Fruit fly (Drosophila melanogaster) Kc167 (cell line): ENCODE data around the gene Cyp4ae1.

Experiments
- Myc ChIP-seq: fragments of >200 bp; optimal IDR thresholded peaks from 2 replicates; lab custom pipeline; 2017; ENCODE audit warnings: missing external identifiers
- Sin3A ChIP-seq: fragments of >200 bp; optimal IDR thresholded peaks from 2 replicates; lab custom pipeline; 2018; ENCODE audit warnings: missing external identifiers
- h ChIP-seq: fragments of >200 bp; optimal IDR thresholded peaks from 3 replicates; lab custom pipeline; 2018; ENCODE audit warnings: missing external identifiers
- insv ChIP-seq: fragments of >200 bp; optimal IDR thresholded peaks from 3 replicates; lab custom pipeline; 2018; ENCODE audit warnings: missing external identifiers
- psq ChIP-seq: fragments of >200 bp; optimal IDR thresholded peaks from 2 replicates; lab custom pipeline; 2017; ENCODE audit warnings: missing external identifiers
- ttk ChIP-seq: sonication (Bioruptor generic); optimal IDR thresholded peaks from 2 replicates; lab custom pipeline; 2017; ENCODE audit warnings: missing external identifiers

Gene Cyp4ae1

dm6 chrX:2178802-2179201 lies at the start of gene Cyp4ae1:
Gene Cyp4ae1, plus strand, starts transcription at chrX:2179007.
- TF ChIP-seq Sin3A (lab: Kevin White, UChicago) = no peak
- TF ChIP-seq psq (lab: Kevin White, UChicago) = no peak
- no peak for TF ChIP-seq h
- TF ChIP-seq ttk (lab: Kevin White, UChicago) = no peak

DNA sequence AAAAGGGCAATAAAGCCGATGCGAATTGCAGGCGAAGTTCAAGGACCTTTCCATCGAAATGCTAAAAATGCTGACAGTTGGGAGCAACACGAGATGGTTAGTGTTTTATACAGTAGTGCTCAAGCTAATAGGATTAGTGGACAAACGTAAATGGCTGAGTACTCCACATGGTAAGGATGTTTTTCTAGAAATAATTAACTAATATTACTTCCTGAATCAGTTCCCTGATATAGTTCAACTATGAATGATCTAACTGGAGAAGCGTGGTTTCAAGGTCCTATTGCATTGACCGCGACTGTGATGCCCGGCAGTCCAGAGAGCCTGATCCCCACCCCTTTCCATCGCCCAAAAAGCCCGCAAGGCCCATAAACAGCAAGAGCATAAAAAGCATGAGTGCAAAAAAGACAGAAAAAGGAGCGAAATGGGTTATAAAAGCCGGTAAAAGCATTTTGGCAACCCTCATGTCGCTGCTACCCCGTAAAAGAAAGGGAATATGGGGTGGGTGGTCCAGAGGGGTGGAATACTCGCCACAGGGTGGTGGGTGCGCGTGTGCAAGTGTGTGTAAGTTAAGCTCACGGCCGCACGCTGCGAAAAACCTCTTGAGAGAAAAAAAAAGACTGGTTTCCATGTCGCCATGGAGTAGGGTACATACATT lies 44.5 kb upstream of the Cyp4ae1 start:
- TF ChIP-seq psq (lab: Kevin White, UChicago) (no peak), insv (lab: Kevin White, UChicago) (no peak), Myc (lab: Kevin White, UChicago) (no peak), Sin3A (lab: Kevin White, UChicago) (no peak), ttk (lab: Kevin White, UChicago) (no peak), h (no peak)

DNA sequence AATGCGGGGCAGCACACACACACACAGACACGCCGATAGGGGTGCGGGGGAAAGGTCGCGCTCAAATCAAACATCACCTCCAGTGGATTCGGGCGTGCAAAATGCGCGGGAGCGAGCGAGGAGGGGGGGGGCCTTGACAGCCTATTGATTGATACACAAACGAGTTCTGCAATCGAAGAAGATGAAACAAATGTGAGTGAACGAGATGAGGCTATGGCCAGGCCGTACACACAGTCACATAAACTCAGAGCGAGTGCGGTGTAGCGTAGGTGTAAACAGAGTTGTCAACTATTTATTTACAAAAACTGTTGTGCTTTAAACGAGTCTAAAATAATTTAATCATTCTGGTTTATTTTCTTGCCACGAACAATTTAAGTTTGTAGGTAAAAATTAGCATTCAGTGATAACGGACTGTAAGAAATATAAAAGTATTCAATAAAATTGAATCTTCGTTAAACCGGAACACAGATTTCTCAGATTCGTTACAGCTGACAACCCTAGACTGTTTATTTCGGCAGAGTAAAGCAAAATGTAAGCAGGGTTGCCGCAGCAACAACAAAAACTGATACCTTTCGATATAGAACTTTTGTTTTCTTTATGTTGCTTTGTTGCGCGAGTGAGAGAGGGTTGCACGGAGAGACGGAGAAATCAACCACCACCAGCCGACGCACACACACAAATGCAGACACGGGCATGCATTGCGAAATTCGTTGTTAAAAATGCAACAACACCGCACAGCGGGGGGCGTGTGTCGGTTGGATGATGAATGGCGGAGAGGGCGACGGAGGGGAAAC lies 43.6 kb upstream of the Cyp4ae1 start:
- TF ChIP-seq ttk (lab: Kevin White, UChicago) = peak; percentile 81
- TF ChIP-seq Sin3A (lab: Kevin White, UChicago) = no peak

dm6 chrX:2135868-2136787 lies 42.7 kb upstream of the Cyp4ae1 start:
- no peak for TF ChIP-seq Myc (lab: Kevin White, UChicago)
- no peak for TF ChIP-seq Sin3A (lab: Kevin White, UChicago)
- TF ChIP-seq insv (lab: Kevin White, UChicago) = no peak
- TF ChIP-seq ttk (lab: Kevin White, UChicago) = no peak
- no peak for TF ChIP-seq h
- TF ChIP-seq psq (lab: Kevin White, UChicago) = no peak

- TF ChIP-seq ttk (lab: Kevin White, UChicago) = no peak
- no peak for TF ChIP-seq h
- no peak for TF ChIP-seq psq (lab: Kevin White, UChicago)
- no peak for TF ChIP-seq insv (lab: Kevin White, UChicago)
- TF ChIP-seq Sin3A (lab: Kevin White, UChicago) = no peak
- no peak for TF ChIP-seq Myc (lab: Kevin White, UChicago)
Observed at dm6 chrX:2136831-2137452, 41.9 kb upstream of the Cyp4ae1 start.

DNA sequence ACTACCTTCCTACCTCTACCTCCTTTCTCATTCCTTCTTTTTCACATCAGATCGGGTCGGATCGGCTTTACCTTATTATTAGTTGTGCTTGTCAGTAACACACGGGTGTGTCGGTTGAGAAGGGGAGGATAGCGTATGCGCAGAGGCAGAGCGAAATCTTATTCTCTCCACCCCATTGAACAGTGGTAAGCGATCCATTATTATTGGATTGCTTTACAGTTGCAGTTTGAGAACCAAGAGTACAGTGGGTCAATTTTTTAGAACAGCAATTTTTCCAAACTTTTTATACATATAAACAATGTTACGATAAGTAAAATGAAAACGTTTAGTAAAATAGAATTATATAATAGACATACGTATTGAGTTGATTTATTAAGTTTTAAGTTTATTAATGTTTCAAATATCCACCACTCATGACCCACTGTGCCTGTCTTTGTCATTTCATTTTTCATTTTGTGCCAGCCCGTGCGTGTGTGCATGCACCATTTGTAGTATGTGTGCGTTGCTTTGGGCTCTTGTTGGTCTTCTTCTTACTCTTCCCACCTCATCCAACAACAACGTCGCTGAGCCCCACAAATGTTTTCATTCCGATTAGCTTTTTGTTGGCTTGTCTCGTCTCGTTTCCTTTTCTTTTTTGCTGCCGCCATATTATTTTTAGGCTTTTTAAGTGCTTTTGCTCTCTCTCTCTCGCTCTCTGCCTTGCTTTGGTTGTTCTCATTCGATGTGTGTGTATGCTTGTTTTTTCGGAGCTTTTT lies 41.0 kb upstream of the Cyp4ae1 start:
- no peak for TF ChIP-seq h
- TF ChIP-seq insv (lab: Kevin White, UChicago) = no peak
- TF ChIP-seq Myc (lab: Kevin White, UChicago) = no peak
- no peak for TF ChIP-seq Sin3A (lab: Kevin White, UChicago)
- no peak for TF ChIP-seq ttk (lab: Kevin White, UChicago)
- TF ChIP-seq psq (lab: Kevin White, UChicago) = no peak

DNA sequence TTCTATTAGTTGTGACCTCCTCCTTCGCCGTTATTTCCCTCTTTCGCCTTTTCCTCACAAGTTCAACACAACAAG lies 40.6 kb upstream of the Cyp4ae1 start, which contains the start of gene ph-p:
Gene ph-p, minus strand, starts transcription at position 30 of the 75 bp plus-strand sequence.
- TF ChIP-seq Myc (lab: Kevin White, UChicago) (no peak), h (no peak), psq (lab: Kevin White, UChicago) (no peak), Sin3A (lab: Kevin White, UChicago) (no peak), insv (lab: Kevin White, UChicago) (no peak), ttk (lab: Kevin White, UChicago) (no peak)

DNA sequence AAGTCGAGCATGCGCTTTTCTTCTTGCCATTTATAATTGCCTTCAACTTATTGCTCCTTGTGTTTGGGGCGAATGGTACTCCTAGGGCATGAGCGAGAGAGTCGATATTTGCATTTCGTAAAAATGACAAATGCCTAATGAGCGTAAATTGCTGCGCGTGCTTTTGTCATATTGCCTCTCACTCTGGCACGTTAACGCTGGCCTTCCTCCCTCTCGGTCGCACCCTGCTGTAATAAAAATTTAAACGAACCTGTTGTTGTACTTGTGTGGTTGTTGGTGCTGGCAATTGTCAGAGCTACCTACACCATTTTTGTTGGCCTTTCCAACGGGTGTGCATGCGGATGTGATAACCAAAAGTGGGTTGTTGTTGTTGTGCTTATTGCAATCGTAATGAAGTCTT lies 40.4 kb upstream of the Cyp4ae1 start:
- no peak for TF ChIP-seq ttk (lab: Kevin White, UChicago)
- no peak for TF ChIP-seq Myc (lab: Kevin White, UChicago)
- TF ChIP-seq Sin3A (lab: Kevin White, UChicago) = no peak
- TF ChIP-seq psq (lab: Kevin White, UChicago) = no peak
- no peak for TF ChIP-seq h
- no peak for TF ChIP-seq insv (lab: Kevin White, UChicago)

DNA sequence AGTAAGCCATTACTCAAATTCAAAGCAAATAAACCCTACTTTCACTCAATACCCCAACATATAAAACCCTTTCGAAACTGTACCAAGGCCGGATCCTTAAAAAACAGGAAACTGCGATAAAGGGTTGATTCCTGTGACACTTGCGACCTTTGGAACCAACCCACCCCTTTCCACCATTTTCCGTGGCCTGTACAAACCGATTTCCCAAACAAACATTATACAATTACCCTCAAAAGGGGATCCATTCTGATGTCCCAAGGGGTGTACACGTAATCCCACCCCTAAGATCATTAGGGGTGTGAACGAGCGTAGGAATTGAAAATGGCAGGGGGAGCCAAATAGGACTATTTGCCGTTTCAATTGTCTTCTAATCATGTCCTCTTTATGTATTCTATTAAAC lies 39.2 kb upstream of the Cyp4ae1 start:
- TF ChIP-seq Myc (lab: Kevin White, UChicago) (no peak), ttk (lab: Kevin White, UChicago) (no peak), psq (lab: Kevin White, UChicago) (no peak), insv (lab: Kevin White, UChicago) (no peak), h (no peak), Sin3A (lab: Kevin White, UChicago) (no peak)

dm6 chrX:2140487-2140886 lies 38.3 kb upstream of the Cyp4ae1 start:
- TF ChIP-seq psq (lab: Kevin White, UChicago) (no peak), h (no peak)
